Worm (Caenorhabditis elegans) whole organism, mixed stage, embryonic: Measurements from ENCODE around the gene ZC443.7.

Experiments used
- M03D4.4 ChIP-seq: sonication (generic microtip); optimal IDR thresholded peaks from 2 replicates; lab custom pipeline; 2017; ENCODE audit warnings: mild to moderate bottlenecking, missing genetic modification characterization, missing compliant biosample characterization
- bed-3 ChIP-seq: fragments of 200-800 bp; sonication (Bioruptor generic); optimal IDR thresholded peaks from 3 replicates; lab custom pipeline; 2018; ENCODE audit warnings: mild to moderate bottlenecking, missing genetic modification characterization, moderate library complexity, missing compliant biosample characterization
- blmp-1 ChIP-seq: fragments of 150-350 bp; optimal IDR thresholded peaks from 2 replicates; lab custom pipeline; 2014; ENCODE audit warnings: missing biosample characterization, missing genetic modification characterization
- ceh-39 ChIP-seq: fragments of 150-350 bp; optimal IDR thresholded peaks from 2 replicates; lab custom pipeline; 2014; ENCODE audit warnings: missing biosample characterization, missing genetic modification characterization
- ceh-43 ChIP-seq: fragments of 200-800 bp; sonication (Bioruptor generic); optimal IDR thresholded peaks from 2 replicates; lab custom pipeline; 2018; ENCODE audit warnings: mild to moderate bottlenecking, missing genetic modification characterization, moderate library complexity, missing compliant biosample characterization
- ces-1 ChIP-seq: fragments of 150-350 bp; optimal IDR thresholded peaks from 2 replicates; lab custom pipeline; 2014; ENCODE audit warnings: missing biosample characterization, missing genetic modification reagents, missing genetic modification characterization
- cnd-1 ChIP-seq: fragments of 200-800 bp; sonication (Bioruptor generic); optimal IDR thresholded peaks from 2 replicates; lab custom pipeline; 2018; ENCODE audit warnings: mild to moderate bottlenecking, missing genetic modification characterization, missing compliant biosample characterization
- drap-1 ChIP-seq: fragments of 200-800 bp; sonication (Bioruptor generic); optimal IDR thresholded peaks from 3 replicates; lab custom pipeline; 2018; ENCODE audit warnings: mild to moderate bottlenecking, missing genetic modification characterization, missing compliant biosample characterization
- elt-1 ChIP-seq: sonication (generic microtip); optimal IDR thresholded peaks from 2 replicates; lab custom pipeline; 2017; ENCODE audit warnings: missing genetic modification characterization, mild to moderate bottlenecking, missing compliant biosample characterization, antibody characterized with exemption, moderate library complexity, borderline replicate concordance; ENCODE audit not compliant: insufficient read depth
- elt-3 ChIP-seq: fragments of 150-350 bp; optimal IDR thresholded peaks from 2 replicates; lab custom pipeline; 2014; ENCODE audit warnings: missing biosample characterization, missing genetic modification characterization
- flh-1 ChIP-seq: fragments of 200-800 bp; sonication (Bioruptor generic); optimal IDR thresholded peaks from 2 replicates; lab custom pipeline; 2018; ENCODE audit warnings: mild to moderate bottlenecking, missing genetic modification characterization, moderate library complexity, missing compliant biosample characterization
- ham-2 ChIP-seq: fragments of 200-800 bp; sonication (Bioruptor generic); optimal IDR thresholded peaks from 2 replicates; lab custom pipeline; 2018; ENCODE audit warnings: mild to moderate bottlenecking, missing genetic modification characterization, missing compliant biosample characterization
- hlh-1 ChIP-seq: fragments of 150-350 bp; optimal IDR thresholded peaks from 2 replicates; lab custom pipeline; 2014; ENCODE audit warnings: missing biosample characterization, missing genetic modification reagents, missing genetic modification characterization
- lin-13 ChIP-seq: fragments of 150-350 bp; optimal IDR thresholded peaks from 2 replicates; lab custom pipeline; 2014; ENCODE audit warnings: missing biosample characterization, missing genetic modification characterization
- lin-32 ChIP-seq: fragments of 200-800 bp; sonication (Bioruptor generic); optimal IDR thresholded peaks from 2 replicates; lab custom pipeline; 2018; ENCODE audit warnings: mild to moderate bottlenecking, missing genetic modification characterization, missing compliant biosample characterization
- lsy-2 ChIP-seq: fragments of 150-350 bp; optimal IDR thresholded peaks from 2 replicates; lab custom pipeline; 2014; ENCODE audit warnings: missing biosample characterization, missing genetic modification characterization
- mab-5 ChIP-seq: fragments of 150-350 bp; optimal IDR thresholded peaks from 2 replicates; lab custom pipeline; 2014; ENCODE audit warnings: missing biosample characterization, missing genetic modification characterization
- mep-1 ChIP-seq: fragments of 150-350 bp; optimal IDR thresholded peaks from 2 replicates; lab custom pipeline; 2017; ENCODE audit warnings: missing biosample characterization, missing genetic modification reagents, missing genetic modification characterization, inconsistent platforms
- mls-2 ChIP-seq: sonication (generic microtip); optimal IDR thresholded peaks from 2 replicates; lab custom pipeline; 2016; ENCODE audit warnings: mild to moderate bottlenecking, missing genetic modification characterization, moderate library complexity, missing compliant biosample characterization
- nhr-12 ChIP-seq: fragments of 150-350 bp; optimal IDR thresholded peaks from 2 replicates; lab custom pipeline; 2014; ENCODE audit warnings: missing biosample characterization, missing genetic modification characterization
- nhr-2 ChIP-seq: fragments of 150-350 bp; optimal IDR thresholded peaks from 2 replicates; lab custom pipeline; 2014; ENCODE audit warnings: missing biosample characterization, missing genetic modification characterization
- nhr-237 ChIP-seq: fragments of 150-350 bp; optimal IDR thresholded peaks from 2 replicates; lab custom pipeline; 2014; ENCODE audit warnings: missing biosample characterization, missing genetic modification characterization
- nhr-28 ChIP-seq: fragments of 150-350 bp; optimal IDR thresholded peaks from 2 replicates; lab custom pipeline; 2014; ENCODE audit warnings: missing biosample characterization, missing genetic modification characterization
- nhr-76 ChIP-seq: sonication (generic microtip); optimal IDR thresholded peaks from 2 replicates; lab custom pipeline; 2017; ENCODE audit warnings: missing biosample characterization, missing genetic modification characterization
- pha-4 ChIP-seq: fragments of 150-350 bp; optimal IDR thresholded peaks from 2 replicates; lab custom pipeline; 2018; ENCODE audit warnings: missing biosample characterization, missing genetic modification reagents, missing genetic modification characterization
- sem-2 ChIP-seq: fragments of 200-800 bp; sonication (Bioruptor generic); optimal IDR thresholded peaks from 2 replicates; lab custom pipeline; 2018; ENCODE audit warnings: mild to moderate bottlenecking, missing genetic modification characterization, missing compliant biosample characterization
- snpc-4 ChIP-seq: fragments of 150-350 bp; optimal IDR thresholded peaks from 2 replicates; lab custom pipeline; 2014; ENCODE audit warnings: missing biosample characterization, missing genetic modification characterization
- sptf-1 ChIP-seq: sonication (generic microtip); optimal IDR thresholded peaks from 2 replicates; lab custom pipeline; 2017; ENCODE audit warnings: mild to moderate bottlenecking, missing genetic modification characterization, moderate library complexity, missing compliant biosample characterization
- tbx-8 ChIP-seq: fragments of 200-800 bp; sonication (Bioruptor generic); optimal IDR thresholded peaks from 2 replicates; lab custom pipeline; 2018; ENCODE audit warnings: mild to moderate bottlenecking, missing genetic modification characterization, moderate library complexity, missing compliant biosample characterization
- unc-120 ChIP-seq: sonication (generic microtip); optimal IDR thresholded peaks from 2 replicates; lab custom pipeline; 2017; ENCODE audit warnings: missing genetic modification characterization, missing compliant biosample characterization; ENCODE audit not compliant: poor library complexity, severe bottlenecking
- unc-39 ChIP-seq: fragments of 150-350 bp; optimal IDR thresholded peaks from 2 replicates; lab custom pipeline; 2014; ENCODE audit warnings: missing biosample characterization, missing genetic modification characterization
- unc-62 ChIP-seq: fragments of 150-350 bp; optimal IDR thresholded peaks from 2 replicates; lab custom pipeline; 2014; ENCODE audit warnings: missing biosample characterization, missing genetic modification reagents, missing genetic modification characterization
- zip-8 ChIP-seq: fragments of 150-350 bp; optimal IDR thresholded peaks from 2 replicates; lab custom pipeline; 2014; ENCODE audit warnings: missing biosample characterization, missing genetic modification characterization
- ztf-11 ChIP-seq: fragments of 150-350 bp; optimal IDR thresholded peaks from 2 replicates; lab custom pipeline; 2014; ENCODE audit warnings: missing biosample characterization, missing genetic modification characterization

ZC443.7 gene

ce11 chrV:12803274-12803673, 3.0 kb upstream of the ZC443.7 start, which contains the start of gene srbc-45:
Gene srbc-45, plus strand, starts transcription at chrV:12803574.
- no peak for TF ChIP-seq tbx-8 (GFP tag; lab: Kevin White, UChicago)
- TF ChIP-seq blmp-1 (tag; lab: Kevin White, UChicago) = no peak
- no peak for TF ChIP-seq ztf-11 (tag; lab: Kevin White, UChicago)
- no peak for TF ChIP-seq hlh-1 (tag; lab: Kevin White, UChicago)
- TF ChIP-seq zip-8 (tag; lab: Kevin White, UChicago) = no peak
- TF ChIP-seq drap-1 (GFP tag; lab: Kevin White, UChicago) = no peak
- TF ChIP-seq cnd-1 (tag; lab: Kevin White, UChicago) = no peak
- no peak for TF ChIP-seq snpc-4
- no peak for TF ChIP-seq mab-5 (tag; lab: Kevin White, UChicago)
- TF ChIP-seq mep-1 = no peak
- no peak for TF ChIP-seq sptf-1
- TF ChIP-seq nhr-237 (tag; lab: Kevin White, UChicago) = no peak
- no peak for TF ChIP-seq nhr-12 (tag; lab: Kevin White, UChicago)
- no peak for TF ChIP-seq mls-2 (tag; lab: Kevin White, UChicago)
- no peak for TF ChIP-seq pha-4
- TF ChIP-seq unc-120 (tag; lab: Kevin White, UChicago) = no peak
- TF ChIP-seq bed-3 (GFP tag; lab: Kevin White, UChicago) = no peak
- TF ChIP-seq ces-1 (GFP tag; lab: Kevin White, UChicago) = no peak
- no peak for TF ChIP-seq elt-3 (tag; lab: Kevin White, UChicago)

DNA sequence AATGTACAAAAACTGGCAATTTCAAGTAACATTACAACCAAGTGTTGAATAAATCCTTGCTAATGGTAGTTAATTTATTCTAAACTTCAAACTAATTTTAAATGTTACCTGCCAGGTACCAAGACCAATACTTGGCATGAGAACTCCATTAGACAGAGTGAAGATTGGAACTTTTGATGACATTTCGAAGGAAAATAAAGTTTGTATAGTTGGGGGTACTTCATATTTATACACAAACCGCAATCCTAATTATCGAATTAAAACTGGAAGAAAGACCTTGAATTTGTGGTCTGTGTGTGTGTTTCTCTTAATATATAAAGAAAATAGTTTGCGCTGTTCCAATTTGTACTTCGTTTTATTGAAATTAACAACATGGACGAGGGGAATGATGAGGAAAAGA, 3.6 kb downstream of the ZC443.7 start, which contains the start of gene ZC443.1:
ZC443.1 (minus strand) TSS at position 205 of the 400 bp plus-strand sequence.
- no peak for TF ChIP-seq unc-62
- TF ChIP-seq, all 35 proteins: peak for 0

DNA sequence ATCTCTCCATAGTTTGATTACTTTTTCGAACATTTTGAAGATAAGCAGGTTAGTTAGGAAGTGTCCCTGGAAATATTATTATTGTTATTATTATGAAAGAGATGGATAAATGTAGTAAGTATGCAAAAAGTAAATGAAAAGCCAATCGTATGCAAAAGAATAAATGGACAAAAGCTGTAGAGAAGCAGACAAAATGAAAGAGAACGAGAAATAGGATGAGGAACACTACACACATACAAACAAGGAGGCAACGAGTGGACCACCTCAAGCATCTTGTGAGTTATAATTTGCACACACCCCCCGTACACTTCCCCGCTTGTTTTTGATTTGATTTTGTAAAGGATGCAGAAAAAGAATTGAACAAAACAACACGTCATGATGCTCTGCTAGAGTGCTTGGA, 4.8 kb downstream of the ZC443.7 start, which contains the start of gene ZC443.2:
ZC443.2 (minus strand) TSS at position 67 of the 400 bp plus-strand sequence.
- TF ChIP-seq elt-1 (tag; lab: Kevin White, UChicago) (no peak), nhr-28 (no peak), ceh-43 (no peak), ces-1 (GFP tag; lab: Kevin White, UChicago) (peak; percentile 59), pha-4 (no peak), mls-2 (tag; lab: Kevin White, UChicago) (no peak), M03D4.4 (tag; lab: Kevin White, UChicago) (no peak), lsy-2 (no peak)
- TF ChIP-seq, all 35 proteins: peak for 1

DNA sequence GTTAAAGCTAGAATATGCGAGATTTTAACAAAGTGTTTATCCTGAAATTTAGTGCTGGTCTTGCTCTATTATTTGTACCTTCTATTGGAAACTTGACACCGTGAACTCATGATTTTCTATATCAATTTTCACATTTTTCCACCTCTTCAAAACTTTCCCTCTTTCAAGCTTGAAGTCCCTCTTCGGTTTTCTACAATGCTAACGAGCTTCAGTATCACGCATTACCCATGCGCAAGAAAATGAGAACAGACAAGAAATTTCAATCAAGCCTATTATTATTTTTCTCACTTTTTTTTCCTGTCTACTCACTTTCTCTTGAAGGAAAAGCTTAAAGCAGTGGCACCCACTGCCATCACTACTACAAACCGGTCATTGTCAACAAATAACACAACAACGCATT, 5.5 kb downstream of the ZC443.7 start:
- TF ChIP-seq mep-1 = no peak

- TF ChIP-seq elt-1 (tag; lab: Kevin White, UChicago) (no peak), elt-3 (tag; lab: Kevin White, UChicago) (no peak), lsy-2 (no peak), drap-1 (GFP tag; lab: Kevin White, UChicago) (no peak), sem-2 (GFP tag; lab: Kevin White, UChicago) (no peak), mab-5 (tag; lab: Kevin White, UChicago) (no peak), ham-2 (GFP tag; lab: Kevin White, UChicago) (no peak), bed-3 (GFP tag; lab: Kevin White, UChicago) (no peak), mep-1 (no peak), tbx-8 (GFP tag; lab: Kevin White, UChicago) (no peak), pha-4 (no peak)
- TF ChIP-seq, all 35 proteins: peak for 0
Observed at ce11 chrV:12814022-12814421, 7.7 kb downstream of the ZC443.7 start, which contains the start of gene ZC443.3. Gene ZC443.3, minus strand, starts transcription at chrV:12814122.

- TF ChIP-seq mab-5 (tag; lab: Kevin White, UChicago) (no peak), flh-1 (no peak), snpc-4 (no peak), unc-39 (tag; lab: Kevin White, UChicago) (no peak), lsy-2 (peak; percentile 9), blmp-1 (tag; lab: Kevin White, UChicago) (no peak), elt-3 (tag; lab: Kevin White, UChicago) (no peak), mls-2 (tag; lab: Kevin White, UChicago) (no peak), sem-2 (GFP tag; lab: Kevin White, UChicago) (no peak), ceh-39 (tag; lab: Kevin White, UChicago) (no peak), ceh-43 (no peak), unc-120 (tag; lab: Kevin White, UChicago) (peak; percentile 85), drap-1 (GFP tag; lab: Kevin White, UChicago) (peak; percentile 40), cnd-1 (tag; lab: Kevin White, UChicago) (no peak), pha-4 (peak; percentile 69), nhr-2 (no peak), tbx-8 (GFP tag; lab: Kevin White, UChicago) (no peak), unc-62 (peak; percentile 55), nhr-237 (tag; lab: Kevin White, UChicago) (no peak), hlh-1 (tag; lab: Kevin White, UChicago) (peak; percentile 82), nhr-28 (no peak), lin-13 (no peak), nhr-76 (tag; lab: Kevin White, UChicago) (no peak), M03D4.4 (tag; lab: Kevin White, UChicago) (no peak), mep-1 (no peak), ces-1 (GFP tag; lab: Kevin White, UChicago) (peak; percentile 39), bed-3 (GFP tag; lab: Kevin White, UChicago) (no peak), lin-32 (GFP tag; lab: Kevin White, UChicago) (no peak), nhr-12 (tag; lab: Kevin White, UChicago) (no peak), elt-1 (tag; lab: Kevin White, UChicago) (no peak), ham-2 (GFP tag; lab: Kevin White, UChicago) (peak; percentile 75), ztf-11 (tag; lab: Kevin White, UChicago) (peak; percentile 13), zip-8 (tag; lab: Kevin White, UChicago) (no peak), sptf-1 (peak; percentile 47)
Observed at ce11 chrV:12814481-12814882, 8.2 kb downstream of the ZC443.7 start.
